Worm (Caenorhabditis elegans) whole organism, L1 larva: ENCODE data around the gene T26C5.2.
A peak's percentile ranks its signal among the peaks of the same experiment; 100 is the strongest.

ENCODE experiments used
- F16B12.6 ChIP-seq: fragments of 150-350 bp; optimal IDR thresholded peaks from 2 replicates; lab custom pipeline; 2014; ENCODE audit warnings: missing biosample characterization, missing genetic modification characterization
- aly-2 ChIP-seq: fragments of 150-350 bp; optimal IDR thresholded peaks from 2 replicates; lab custom pipeline; 2014; ENCODE audit warnings: missing biosample characterization, missing genetic modification characterization
- ama-1 ChIP-seq: fragments of 150-350 bp; optimal IDR thresholded peaks from 2 replicates; lab custom pipeline; 2014
- ceh-8 ChIP-seq: fragments of 200-800 bp; sonication (Bioruptor generic); optimal IDR thresholded peaks from 2 replicates; lab custom pipeline; 2018; ENCODE audit warnings: mild to moderate bottlenecking, missing genetic modification characterization, moderate library complexity, missing compliant biosample characterization
- ceh-82 ChIP-seq, 3 experiments: fragments of 150-350 bp in 1 of 3; sonication (generic microtip) in 2 of 3; optimal IDR thresholded peaks; 2 replicates each; lab custom pipeline; 2014 to 2017; ENCODE audit warnings: missing biosample characterization in 3 of 3, missing genetic modification characterization in 3 of 3
- ceh-88 ChIP-seq: fragments of 200-800 bp; sonication (Bioruptor generic); IDR thresholded peaks from 2 replicates; pipeline ENCODE4 v1.3.6; 2022; ENCODE audit warnings: missing genetic modification characterization, missing compliant biosample characterization
- ceh-90 ChIP-seq: sonication (generic microtip); optimal IDR thresholded peaks from 2 replicates; lab custom pipeline; 2016; ENCODE audit warnings: missing genetic modification characterization, missing compliant biosample characterization
- dpl-1 ChIP-seq, 3 experiments: fragments of 150-350 bp in 2 of 3; sonication (generic microtip) in 1 of 3; optimal IDR thresholded peaks; 2 replicates each; lab custom pipeline; 2014 to 2017; ENCODE audit warnings: missing biosample characterization in 3 of 3, missing genetic modification characterization in 3 of 3, missing genetic modification reagents in 3 of 3
- dsc-1 ChIP-seq: sonication (generic microtip); optimal IDR thresholded peaks from 2 replicates; lab custom pipeline; 2016; ENCODE audit warnings: mild to moderate bottlenecking, missing genetic modification characterization, missing compliant biosample characterization
- efl-1 ChIP-seq, 4 experiments: fragments of 150-350 bp; optimal IDR thresholded peaks in 3 of 4; peaks in 1 of 4; 1 replicate in 1 of 4; 2 replicates in 3 of 4; lab custom pipeline; 2014; ENCODE audit warnings: missing biosample characterization in 2 of 4, missing genetic modification characterization in 2 of 4, missing genetic modification reagents in 2 of 4
- elt-2 ChIP-seq: sonication (generic microtip); optimal IDR thresholded peaks from 2 replicates; lab custom pipeline; 2016; ENCODE audit warnings: missing genetic modification characterization, mild to moderate bottlenecking, inconsistent platforms, missing compliant biosample characterization, missing genetic modification reagents
- ets-5 ChIP-seq: fragments of 200-800 bp; sonication (Bioruptor generic); IDR thresholded peaks from 2 replicates; pipeline ENCODE4 v1.3.6; 2022; ENCODE audit warnings: missing genetic modification characterization, missing compliant biosample characterization
- fkh-8 ChIP-seq: sonication (generic microtip); optimal IDR thresholded peaks from 2 replicates; lab custom pipeline; 2016; ENCODE audit warnings: mild to moderate bottlenecking, missing genetic modification characterization, missing compliant biosample characterization
- grh-1 ChIP-seq: fragments of 200-800 bp; sonication (Bioruptor generic); IDR thresholded peaks from 2 replicates; pipeline ENCODE4 v1.3.6; 2022; ENCODE audit warnings: missing genetic modification reagents, missing genetic modification characterization, missing compliant biosample characterization
- hlh-4 ChIP-seq: sonication (generic microtip); optimal IDR thresholded peaks from 2 replicates; lab custom pipeline; 2016; ENCODE audit warnings: mild to moderate bottlenecking, missing genetic modification characterization, missing compliant biosample characterization
- hpl-2 ChIP-seq: fragments of 150-350 bp; optimal IDR thresholded peaks from 2 replicates; lab custom pipeline; 2014; ENCODE audit warnings: missing biosample characterization, missing genetic modification reagents, missing genetic modification characterization
- irx-1 ChIP-seq: sonication (generic microtip); optimal IDR thresholded peaks from 2 replicates; lab custom pipeline; 2016; ENCODE audit warnings: missing genetic modification characterization, missing compliant biosample characterization
- isw-1 ChIP-seq: fragments of 200-800 bp; sonication (Bioruptor generic); IDR thresholded peaks from 2 replicates; pipeline ENCODE4 v1.3.6; 2022; ENCODE audit warnings: missing genetic modification characterization, missing compliant biosample characterization
- lin-35 ChIP-seq, 2 experiments: fragments of 150-350 bp; optimal IDR thresholded peaks; 2 replicates each; lab custom pipeline; 2014; ENCODE audit warnings: missing biosample characterization in 2 of 2, missing genetic modification characterization in 2 of 2, missing genetic modification reagents in 2 of 2
- lin-39 ChIP-seq: fragments of 150-350 bp; optimal IDR thresholded peaks from 2 replicates; lab custom pipeline; 2014; ENCODE audit warnings: missing biosample characterization, missing genetic modification reagents, missing genetic modification characterization
- lir-3 ChIP-seq: sonication (generic microtip); optimal IDR thresholded peaks from 2 replicates; lab custom pipeline; 2016; ENCODE audit warnings: mild to moderate bottlenecking, missing genetic modification characterization, moderate library complexity, missing compliant biosample characterization; ENCODE audit not compliant: poor library complexity
- mep-1 ChIP-seq: fragments of 150-350 bp; optimal IDR thresholded peaks from 2 replicates; lab custom pipeline; 2014; ENCODE audit warnings: missing biosample characterization, missing genetic modification characterization
- nhr-12 ChIP-seq: sonication (generic microtip); optimal IDR thresholded peaks from 2 replicates; lab custom pipeline; 2017; ENCODE audit warnings: missing biosample characterization, missing genetic modification characterization
- nhr-20 ChIP-seq: sonication (generic microtip); optimal IDR thresholded peaks from 2 replicates; lab custom pipeline; 2016; ENCODE audit warnings: mild to moderate bottlenecking, missing genetic modification characterization, missing compliant biosample characterization
- nhr-28 ChIP-seq: fragments of 150-350 bp; optimal IDR thresholded peaks from 2 replicates; lab custom pipeline; 2014; ENCODE audit warnings: missing biosample characterization, missing genetic modification characterization
- nhr-71 ChIP-seq: sonication (generic microtip); optimal IDR thresholded peaks from 2 replicates; lab custom pipeline; 2016; ENCODE audit warnings: mild to moderate bottlenecking, missing genetic modification characterization, moderate library complexity, missing compliant biosample characterization
- nhr-76 ChIP-seq: sonication (generic microtip); optimal IDR thresholded peaks from 2 replicates; lab custom pipeline; 2017; ENCODE audit warnings: missing biosample characterization, missing genetic modification characterization
- nhr-77 ChIP-seq: fragments of 150-350 bp; optimal IDR thresholded peaks from 2 replicates; lab custom pipeline; 2014; ENCODE audit warnings: missing biosample characterization, missing genetic modification characterization
- nhr-84 ChIP-seq: sonication (generic microtip); optimal IDR thresholded peaks from 2 replicates; lab custom pipeline; 2017; ENCODE audit warnings: missing biosample characterization, missing genetic modification characterization
- nhr-85 ChIP-seq: sonication (generic microtip); peaks from one replicate; lab custom pipeline; 2016; ENCODE audit warnings: missing genetic modification characterization, inconsistent platforms, missing compliant biosample characterization
- pax-3 ChIP-seq: fragments of 200-800 bp; sonication (Bioruptor generic); optimal IDR thresholded peaks from 2 replicates; lab custom pipeline; 2018; ENCODE audit warnings: mild to moderate bottlenecking, missing genetic modification characterization, moderate library complexity, missing compliant biosample characterization
- pqm-1 ChIP-seq: sonication (generic microtip); optimal IDR thresholded peaks from 3 replicates; lab custom pipeline; 2017; ENCODE audit warnings: missing biosample characterization, missing genetic modification characterization
- rnt-1 ChIP-seq: sonication (generic microtip); optimal IDR thresholded peaks from 2 replicates; lab custom pipeline; 2016; ENCODE audit warnings: mild to moderate bottlenecking, missing genetic modification characterization, moderate library complexity, missing compliant biosample characterization
- skn-1 ChIP-seq: fragments of 150-350 bp; optimal IDR thresholded peaks from 2 replicates; lab custom pipeline; 2014; ENCODE audit warnings: missing biosample characterization, missing genetic modification characterization
- snpc-4 ChIP-seq: fragments of 150-350 bp; optimal IDR thresholded peaks from 2 replicates; lab custom pipeline; 2014; ENCODE audit warnings: missing biosample characterization, missing genetic modification characterization
- sox-4 ChIP-seq: sonication (generic microtip); optimal IDR thresholded peaks from 2 replicates; lab custom pipeline; 2016; ENCODE audit warnings: missing genetic modification characterization, missing compliant biosample characterization
- sup-37 ChIP-seq: fragments of 200-800 bp; sonication (Bioruptor generic); optimal IDR thresholded peaks from 2 replicates; lab custom pipeline; 2018; ENCODE audit warnings: mild to moderate bottlenecking, missing genetic modification characterization, missing compliant biosample characterization
- tbx-2 ChIP-seq: sonication (generic microtip); optimal IDR thresholded peaks from 2 replicates; lab custom pipeline; 2016; ENCODE audit warnings: missing genetic modification characterization, missing compliant biosample characterization
- tlp-1 ChIP-seq: fragments of 150-350 bp; optimal IDR thresholded peaks from 2 replicates; lab custom pipeline; 2014; ENCODE audit warnings: missing biosample characterization, missing genetic modification characterization
- unc-130 ChIP-seq: fragments of 150-350 bp; optimal IDR thresholded peaks from 2 replicates; lab custom pipeline; 2017; ENCODE audit warnings: missing biosample characterization, missing genetic modification characterization, inconsistent platforms
- unc-30 ChIP-seq: sonication (generic microtip); optimal IDR thresholded peaks from 2 replicates; lab custom pipeline; 2017; ENCODE audit warnings: missing biosample characterization, missing genetic modification characterization
- unc-86 ChIP-seq: sonication (generic microtip); optimal IDR thresholded peaks from 2 replicates; lab custom pipeline; 2016; ENCODE audit warnings: missing genetic modification characterization, missing compliant biosample characterization
- unc-98 ChIP-seq: fragments of 200-800 bp; sonication (Bioruptor generic); IDR thresholded peaks from 2 replicates; pipeline ENCODE4 v1.3.6; 2022; ENCODE audit warnings: missing genetic modification characterization, missing compliant biosample characterization
- vab-15 ChIP-seq: sonication (generic microtip); optimal IDR thresholded peaks from 2 replicates; lab custom pipeline; 2017; ENCODE audit warnings: missing genotype, mild to moderate bottlenecking, missing genetic modification characterization, missing compliant biosample characterization
- zip-4 ChIP-seq: fragments of 200-800 bp; sonication (Bioruptor generic); optimal IDR thresholded peaks from 2 replicates; lab custom pipeline; 2018; ENCODE audit warnings: mild to moderate bottlenecking, missing genetic modification characterization, moderate library complexity, missing compliant biosample characterization
- ztf-11 ChIP-seq, 2 experiments: sonication (generic microtip); optimal IDR thresholded peaks; 2 replicates each; lab custom pipeline; 2016 to 2017; ENCODE audit warnings: missing genetic modification characterization in 2 of 2, missing biosample characterization in 1 of 2, missing compliant biosample characterization in 1 of 2
- ztf-4 ChIP-seq: fragments of 150-350 bp; optimal IDR thresholded peaks from 2 replicates; lab custom pipeline; 2014; ENCODE audit warnings: missing biosample characterization, missing genetic modification characterization

Gene T26C5.2

DNA sequence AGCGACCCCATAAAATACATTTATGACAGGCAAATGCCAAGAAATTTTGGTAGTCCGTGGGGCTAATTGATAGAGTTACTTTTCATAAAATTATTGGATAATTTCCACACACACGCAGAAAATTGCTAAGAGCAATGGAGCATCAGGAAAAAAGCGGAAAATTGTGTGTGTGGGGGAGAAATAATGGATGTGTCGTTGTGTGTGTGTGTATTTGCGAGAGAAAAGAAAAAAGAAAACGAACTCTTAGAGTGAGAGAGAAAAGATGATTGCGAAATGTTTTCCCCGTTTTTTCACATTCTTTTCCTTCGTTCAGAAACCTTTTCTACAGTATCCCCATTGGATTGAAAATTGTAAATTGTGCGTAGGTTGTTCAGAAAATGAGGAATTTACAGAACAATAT lies 48.6 kb downstream of the T26C5.2 start (continued):
- TF ChIP-seq unc-98 (GFP tag; lab: Robert Waterston, UW) (no peak), tlp-1 (tag; lab: Kevin White, UChicago) (no peak), hlh-4 (tag; lab: Kevin White, UChicago) (no peak), nhr-28 (tag; lab: Kevin White, UChicago) (no peak), unc-86 (tag; lab: Kevin White, UChicago) (no peak), nhr-20 (no peak), ceh-90 (tag; lab: Kevin White, UChicago) (no peak)

DNA sequence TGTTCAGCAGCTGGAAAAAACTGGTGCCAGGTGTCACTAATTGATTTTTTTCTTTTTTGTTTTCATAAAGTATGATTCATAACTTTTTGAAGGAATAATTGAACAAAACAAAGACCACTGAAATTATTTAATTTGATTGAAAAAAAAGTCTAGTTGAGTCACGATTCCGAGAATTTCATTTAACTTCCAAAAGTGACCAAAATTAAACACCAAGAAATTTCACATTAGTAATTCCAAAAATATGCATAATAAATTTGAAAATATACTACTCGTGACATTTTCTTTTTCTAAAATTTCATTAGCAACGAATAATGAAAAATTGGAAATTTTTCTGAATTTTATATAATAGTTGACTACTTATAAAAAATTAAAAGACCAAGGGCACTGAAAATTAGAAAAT lies 49.0 kb downstream of the T26C5.2 start:
- TF ChIP-seq unc-130 (tag; lab: Kevin White, UChicago) (no peak), rnt-1 (tag; lab: Kevin White, UChicago) (no peak), vab-15 (tag; lab: Kevin White, UChicago) (no peak), efl-1 (optimal IDR thresholded peaks at IDR 0.05; lab: Kevin White, UChicago) (no peak), efl-1 (GFP tag; optimal IDR thresholded peaks at IDR 0.05 in 1 of 2; lab: Kevin White, UChicago) (peak in 1 of 2 experiments; percentile 11), ceh-8 (no peak), nhr-84 (tag; lab: Kevin White, UChicago) (no peak)

- TF ChIP-seq nhr-76 (tag; lab: Kevin White, UChicago) (no peak), lir-3 (peak; percentile 77), mep-1 (tag; lab: Kevin White, UChicago) (peak; percentile 90), ztf-11 (tag; optimal IDR thresholded peaks at IDR 0.05; lab: Kevin White, UChicago) (peak in 1 of 2 experiments; percentile 73), ceh-88 (GFP tag; lab: Robert Waterston, UW) (no peak; the same call in 1 of the 2 replicates), ceh-8 (peak; percentile 56), aly-2 (peak; percentile 75), nhr-85 (tag; lab: Kevin White, UChicago) (peak; percentile 96), unc-98 (GFP tag; lab: Robert Waterston, UW) (no peak), sup-37 (peak; percentile 62), ztf-4 (tag; lab: Kevin White, UChicago) (peak; percentile 92), nhr-12 (tag; lab: Kevin White, UChicago) (no peak), dpl-1 (GFP tag; optimal IDR thresholded peaks at IDR 0.05; lab: Kevin White, UChicago) (peak; percentile 61 to 65 (median 64)), dsc-1 (peak; percentile 72), ceh-82 (tag; optimal IDR thresholded peaks at IDR 0.05; lab: Kevin White, UChicago) (peak; percentile 60 to 92 (median 75)), tbx-2 (tag; lab: Kevin White, UChicago) (peak; percentile 94), rnt-1 (tag; lab: Kevin White, UChicago) (peak; percentile 89), ets-5 (GFP tag; lab: Robert Waterston, UW) (no peak), nhr-71 (tag; lab: Kevin White, UChicago) (peak; percentile 97), irx-1 (tag; lab: Kevin White, UChicago) (peak; percentile 71), nhr-20 (peak; percentile 98), zip-4 (GFP tag; lab: Kevin White, UChicago) (peak; percentile 45), lin-35 (GFP tag; optimal IDR thresholded peaks at IDR 0.05; lab: Kevin White, UChicago) (peak; percentile 83 to 87), nhr-77 (peak; percentile 94), sox-4 (peak; percentile 52), nhr-28 (tag; lab: Kevin White, UChicago) (peak; percentile 8), snpc-4 (tag; lab: Kevin White, UChicago) (peak; percentile 51), elt-2 (peak; percentile 77), skn-1 (tag; lab: Kevin White, UChicago) (peak; percentile 72), pax-3 (tag; lab: Kevin White, UChicago) (peak; percentile 31), grh-1 (GFP tag; lab: Robert Waterston, UW) (peak; percentile 70), fkh-8 (peak; percentile 95), F16B12.6 (no peak), hpl-2 (peak; percentile 61), isw-1 (GFP tag; lab: Robert Waterston, UW) (peak; percentile 62), lin-39 (no peak), vab-15 (tag; lab: Kevin White, UChicago) (no peak), ceh-90 (tag; lab: Kevin White, UChicago) (no peak), unc-30 (no peak), pqm-1 (tag; lab: Kevin White, UChicago) (no peak), nhr-84 (tag; lab: Kevin White, UChicago) (no peak), ama-1 (lab: Kevin White, UChicago) (peak; percentile 76), efl-1 (optimal IDR thresholded peaks at IDR 0.05; lab: Kevin White, UChicago) (peak; percentile 80 to 88), efl-1 (GFP tag; optimal IDR thresholded peaks at IDR 0.05 in 1 of 2; lab: Kevin White, UChicago) (peak; percentile 52 to 88)
Measured at ce11 chrII:9282787-9283186, 49.8 kb downstream of the T26C5.2 start.
